Fruit fly (Drosophila melanogaster): Measurements from ENCODE around the gene Xrp1.
A peak's percentile ranks its signal among the peaks of the same experiment; 100 is the strongest.

Xrp1 gene

dm6 chr3R:18918872-18919339 is 4.1 kb downstream of the Xrp1 start (continued):
- TF ChIP-seq Six4 (GFP tag; optimal IDR thresholded peaks at IDR 0.05), result no peak
- TF ChIP-seq kay (GFP tag; optimal IDR thresholded peaks at IDR 0.05), result no peak
- TF ChIP-seq dm (GFP tag; optimal IDR thresholded peaks at IDR 0.05), result no peak
- TF ChIP-seq E2f2 (GFP tag; IDR thresholded peaks at IDR 0.05), result no peak
- TF ChIP-seq ab (GFP tag; optimal IDR thresholded peaks at IDR 0.05), result no peak
- TF ChIP-seq BtbVII (GFP tag; optimal IDR thresholded peaks at IDR 0.05), result peak; percentile 46
- no peak for TF ChIP-seq E2f1 (GFP tag; IDR thresholded peaks at IDR 0.05)
- no peak for TF ChIP-seq CG7839 (tag; optimal IDR thresholded peaks at IDR 0.05)
- TF ChIP-seq CG4730 (GFP tag; IDR thresholded peaks at IDR 0.05), result no peak
- no peak for TF ChIP-seq jing (GFP tag; optimal IDR thresholded peaks at IDR 0.05)
- no peak for TF ChIP-seq MBD-R2 (GFP tag; IDR thresholded peaks at IDR 0.05)
- no peak for TF ChIP-seq Gsc (GFP tag; IDR thresholded peaks at IDR 0.05)
- TF ChIP-seq mirr (GFP tag; optimal IDR thresholded peaks at IDR 0.05), result peak; percentile 99
- TF ChIP-seq dan (GFP tag; IDR thresholded peaks at IDR 0.05), result no peak
- TF ChIP-seq CG2202 (tag; optimal IDR thresholded peaks at IDR 0.05), result no peak
- no peak for TF ChIP-seq Bteb2 (GFP tag; optimal IDR thresholded peaks at IDR 0.05)
- TF ChIP-seq Fer1 (GFP tag; optimal IDR thresholded peaks at IDR 0.05), result peak; percentile 53
- no peak for TF ChIP-seq pho (GFP tag; optimal IDR thresholded peaks at IDR 0.05)
- TF ChIP-seq Hey (tag; optimal IDR thresholded peaks at IDR 0.05), result peak; percentile 93
- TF ChIP-seq D (optimal IDR thresholded peaks at IDR 0.05), result no peak
- TF ChIP-seq D (GFP tag; optimal IDR thresholded peaks at IDR 0.05), result no peak
- TF ChIP-seq kah (GFP tag; optimal IDR thresholded peaks at IDR 0.05), result peak; percentile 85
- no peak for TF ChIP-seq D19A (tag; optimal IDR thresholded peaks at IDR 0.05)
- no peak for TF ChIP-seq dysf (GFP tag; IDR thresholded peaks at IDR 0.05)
- no peak for TF ChIP-seq CG33557 (GFP tag; optimal IDR thresholded peaks at IDR 0.05)
- TF ChIP-seq ewg (GFP tag; optimal IDR thresholded peaks at IDR 0.05), result no peak
- peak; percentile 22 for TF ChIP-seq CG6854 (GFP tag; optimal IDR thresholded peaks at IDR 0.05)
- TF ChIP-seq hbn (GFP tag; IDR thresholded peaks at IDR 0.05; ENCODE audit: partially characterized antibody), result no peak
- no peak for TF ChIP-seq vvl (GFP tag; IDR thresholded peaks at IDR 0.05)
- no peak for TF ChIP-seq Hmx (GFP tag; optimal IDR thresholded peaks at IDR 0.05)
- no peak for TF ChIP-seq fd96Cb (tag; optimal IDR thresholded peaks at IDR 0.05)
- no peak for TF ChIP-seq CG17612 (GFP tag; IDR thresholded peaks at IDR 0.05)
- TF ChIP-seq sna (GFP tag; IDR thresholded peaks at IDR 0.05; ENCODE audit: partially characterized antibody), result no peak
- no peak for TF ChIP-seq bbx (GFP tag; IDR thresholded peaks at IDR 0.05; ENCODE audit: partially characterized antibody)
- no peak for TF ChIP-seq HLH4C (GFP tag; IDR thresholded peaks at IDR 0.05; ENCODE audit: partially characterized antibody)
- TF ChIP-seq CG10979 (tag; optimal IDR thresholded peaks at IDR 0.05), result no peak
- TF ChIP-seq en (GFP tag; optimal IDR thresholded peaks at IDR 0.05), result no peak
- TF ChIP-seq inv (GFP tag; IDR thresholded peaks at IDR 0.05; ENCODE audit: partially characterized antibody), result no peak; the same call in 1 of the 2 replicates
- no peak for TF ChIP-seq ase (GFP tag; IDR thresholded peaks at IDR 0.05)
- peak; percentile 86; the same call in 2 of the 4 replicates for TF ChIP-seq chinmo (GFP tag; IDR thresholded peaks at IDR 0.05; ENCODE audit: partially characterized antibody)
- TF ChIP-seq CG14014 (GFP tag; IDR thresholded peaks at IDR 0.05), result no peak
- no peak for TF ChIP-seq bab2 (GFP tag; optimal IDR thresholded peaks at IDR 0.05)
- TF ChIP-seq Tbp (GFP tag; optimal IDR thresholded peaks at IDR 0.05), result no peak
- TF ChIP-seq CG2889 (GFP tag; IDR thresholded peaks at IDR 0.05), result no peak
- peak; percentile 77 for TF ChIP-seq HmgZ (tag; optimal IDR thresholded peaks at IDR 0.05)
- TF ChIP-seq Rfx (GFP tag; IDR thresholded peaks at IDR 0.05), result peak; percentile 32; the same call in 1 of the 2 replicates
- no peak for TF ChIP-seq CG3838 (GFP tag; optimal IDR thresholded peaks at IDR 0.05)
- no peak for TF ChIP-seq PHDP (tag; optimal IDR thresholded peaks at IDR 0.05)
- no peak for TF ChIP-seq Mad (GFP tag; optimal IDR thresholded peaks at IDR 0.05)
- no peak for TF ChIP-seq CG10959 (GFP tag; IDR thresholded peaks at IDR 0.05)
- TF ChIP-seq Hr51 (GFP tag; optimal IDR thresholded peaks at IDR 0.05), result peak in 1 of 2 experiments; percentile 11
- no peak for TF ChIP-seq CG15073 (GFP tag; optimal IDR thresholded peaks at IDR 0.05)

Data from whole organism, embryonic.